Fruit fly (Drosophila melanogaster) whole organism, pupa: ENCODE results near the gene CG32544.

Experiments
- CG10348 ChIP-seq: fragments of 200-800 bp; sonication (Bioruptor generic); IDR thresholded peaks from 2 replicates; pipeline ENCODE4 v1.3.6; 2022; ENCODE audit warnings: missing biosample characterization, missing genetic modification characterization
- CG12605 ChIP-seq: fragments of 200-800 bp; sonication (Bioruptor generic); IDR thresholded peaks from 2 replicates; pipeline ENCODE4 v1.3.6; 2022; ENCODE audit warnings: missing biosample characterization, missing genetic modification characterization
- CG13204 ChIP-seq: fragments of 200-800 bp; sonication (Bioruptor generic); optimal IDR thresholded peaks from 2 replicates; lab custom pipeline; 2018; ENCODE audit warnings: missing biosample characterization, mild to moderate bottlenecking, missing genetic modification characterization, moderate library complexity
- CG14655 ChIP-seq: fragments of 200-800 bp; sonication (Bioruptor generic); optimal IDR thresholded peaks from 3 replicates; lab custom pipeline; 2017; ENCODE audit warnings: mild to moderate bottlenecking, missing biosample characterization, missing genetic modification reagents, missing genetic modification characterization
- CG15710 ChIP-seq: fragments of 200-800 bp; sonication (Bioruptor generic); optimal IDR thresholded peaks from 2 replicates; lab custom pipeline; 2018; ENCODE audit warnings: missing biosample characterization, mild to moderate bottlenecking, missing genetic modification characterization, moderate library complexity
- CG17806 ChIP-seq: fragments of 200-800 bp; sonication (Bioruptor generic); optimal IDR thresholded peaks from 2 replicates; lab custom pipeline; 2018; ENCODE audit warnings: missing biosample characterization, mild to moderate bottlenecking, missing genetic modification characterization, moderate library complexity
- CG32121 ChIP-seq: fragments of 200-800 bp; sonication (Bioruptor generic); IDR thresholded peaks from 2 replicates; pipeline ENCODE4 v1.3.6; 2022; ENCODE audit warnings: missing biosample characterization, missing genetic modification characterization
- CG34367 ChIP-seq: fragments of 200-800 bp; sonication (Bioruptor generic); optimal IDR thresholded peaks from 2 replicates; lab custom pipeline; 2018; ENCODE audit warnings: missing biosample characterization, mild to moderate bottlenecking, missing genetic modification characterization
- CG4496 ChIP-seq: fragments of 200-800 bp; sonication (Bioruptor generic); IDR thresholded peaks from 3 replicates; pipeline ENCODE4 v1.3.6; 2022; ENCODE audit warnings: missing biosample characterization, missing genetic modification characterization
- CG8159 ChIP-seq: fragments of 200-800 bp; sonication (Bioruptor generic); optimal IDR thresholded peaks from 3 replicates; lab custom pipeline; 2018; ENCODE audit warnings: missing biosample characterization, mild to moderate bottlenecking, missing genetic modification characterization, moderate library complexity
- CG8301 ChIP-seq: fragments of 200-800 bp; sonication (Bioruptor generic); optimal IDR thresholded peaks from 2 replicates; lab custom pipeline; 2018; ENCODE audit warnings: missing biosample characterization, mild to moderate bottlenecking, missing genetic modification characterization
- CG9948 ChIP-seq: fragments of 200-800 bp; sonication (Bioruptor generic); optimal IDR thresholded peaks from 2 replicates; lab custom pipeline; 2018; ENCODE audit warnings: missing biosample characterization, mild to moderate bottlenecking, missing genetic modification characterization, moderate library complexity
- D1 ChIP-seq: fragments of 200-800 bp; sonication (Bioruptor generic); optimal IDR thresholded peaks from 2 replicates; lab custom pipeline; 2018; ENCODE audit warnings: missing biosample characterization, mild to moderate bottlenecking, missing genetic modification characterization, moderate library complexity
- EcR ChIP-seq: fragments of 200-800 bp; sonication (Bioruptor generic); optimal IDR thresholded peaks from 3 replicates; lab custom pipeline; 2019; ENCODE audit warnings: missing biosample characterization, missing genetic modification characterization, mild to moderate bottlenecking, moderate library complexity, missing genetic modification reagents
- Ets98B ChIP-seq: fragments of 200-800 bp; sonication (Bioruptor generic); IDR thresholded peaks from 2 replicates; pipeline ENCODE4 v1.3.6; 2022; ENCODE audit warnings: missing biosample characterization, missing genetic modification characterization
- Pif1A ChIP-seq: fragments of 200-800 bp; sonication (Bioruptor generic); optimal IDR thresholded peaks from 3 replicates; lab custom pipeline; 2016; ENCODE audit warnings: missing biosample characterization, missing genetic modification characterization
- Pif1B ChIP-seq: fragments of 200-800 bp; sonication (Bioruptor generic); optimal IDR thresholded peaks from 3 replicates; lab custom pipeline; 2016; ENCODE audit warnings: missing biosample characterization, missing genetic modification characterization
- Snoo ChIP-seq: fragments of 200-800 bp; sonication (Bioruptor generic); optimal IDR thresholded peaks from 3 replicates; lab custom pipeline; 2017; ENCODE audit warnings: missing biosample characterization, mild to moderate bottlenecking, missing genetic modification characterization, inconsistent platforms
- fd96Ca ChIP-seq: fragments of 200-800 bp; sonication (Bioruptor generic); IDR thresholded peaks from 3 replicates; pipeline ENCODE4 v1.3.6; 2022; ENCODE audit warnings: missing biosample characterization, missing genetic modification characterization
- gl ChIP-seq: fragments of 200-800 bp; sonication (Bioruptor generic); optimal IDR thresholded peaks from 2 replicates; lab custom pipeline; 2018; ENCODE audit warnings: missing biosample characterization, mild to moderate bottlenecking, missing genetic modification characterization
- rn ChIP-seq: fragments of 200-800 bp; sonication (Bioruptor generic); IDR thresholded peaks from 2 replicates; pipeline ENCODE4 v1.3.6; 2022; ENCODE audit warnings: missing biosample characterization, missing genetic modification characterization

The CG32544 gene

dm6 chrX:18838470-18838869, 21.6 kb upstream of the CG32544 start:
- no peak for TF ChIP-seq CG17806
- no peak for TF ChIP-seq CG14655
- TF ChIP-seq CG8159 (tag; lab: Kevin White, UChicago): no peak
- TF ChIP-seq CG9948 (tag; lab: Kevin White, UChicago): no peak
- TF ChIP-seq CG34367 (tag; lab: Kevin White, UChicago): no peak
- no peak for TF ChIP-seq EcR (GFP tag; lab: Kevin White, UChicago)
- no peak for TF ChIP-seq gl (tag; lab: Kevin White, UChicago)
- TF ChIP-seq Pif1A (GFP tag; lab: Kevin White, UChicago): no peak
- no peak for TF ChIP-seq D1 (tag; lab: Kevin White, UChicago)
- no peak for TF ChIP-seq rn (GFP tag; lab: Robert Waterston, UW)
- no peak for TF ChIP-seq Pif1B (GFP tag; lab: Kevin White, UChicago)
- TF ChIP-seq CG4496 (GFP tag; lab: Robert Waterston, UW): no peak
- TF ChIP-seq Ets98B (GFP tag; lab: Robert Waterston, UW): no peak
- no peak for TF ChIP-seq CG13204 (GFP tag; lab: Kevin White, UChicago)
- no peak for TF ChIP-seq CG8301 (tag; lab: Kevin White, UChicago)
- TF ChIP-seq fd96Ca (GFP tag; lab: Robert Waterston, UW): no peak
- TF ChIP-seq CG10348 (GFP tag; lab: Robert Waterston, UW): no peak
- no peak for TF ChIP-seq Snoo
- TF ChIP-seq CG12605 (GFP tag; lab: Robert Waterston, UW): no peak

- TF ChIP-seq CG8159 (tag; lab: Kevin White, UChicago) (peak; percentile 3), Snoo (no peak), gl (tag; lab: Kevin White, UChicago) (peak; percentile 26), CG14655 (peak; percentile 7), Pif1A (GFP tag; lab: Kevin White, UChicago) (peak; percentile 36), CG15710 (tag; lab: Kevin White, UChicago) (peak; percentile 2), CG34367 (tag; lab: Kevin White, UChicago) (no peak), Pif1B (GFP tag; lab: Kevin White, UChicago) (no peak), CG32121 (GFP tag; lab: Robert Waterston, UW) (peak; percentile 13; the same call in 1 of the 2 replicates), CG8301 (tag; lab: Kevin White, UChicago) (no peak), CG4496 (GFP tag; lab: Robert Waterston, UW) (no peak), rn (GFP tag; lab: Robert Waterston, UW) (no peak), Ets98B (GFP tag; lab: Robert Waterston, UW) (no peak), fd96Ca (GFP tag; lab: Robert Waterston, UW) (no peak), CG12605 (GFP tag; lab: Robert Waterston, UW) (no peak), EcR (GFP tag; lab: Kevin White, UChicago) (no peak), CG13204 (GFP tag; lab: Kevin White, UChicago) (no peak), CG9948 (tag; lab: Kevin White, UChicago) (no peak), CG17806 (no peak), D1 (tag; lab: Kevin White, UChicago) (no peak), CG10348 (GFP tag; lab: Robert Waterston, UW) (no peak)
- TF ChIP-seq, all 21 proteins: peak for 6
Observed at dm6 chrX:18838929-18839576, 21.0 kb upstream of the CG32544 start.

dm6 chrX:18843229-18844033, 16.7 kb upstream of the CG32544 start, which contains the start of gene htk:
Gene htk, plus strand, starts transcription at chrX:18843663.
- TF ChIP-seq CG8159 (tag; lab: Kevin White, UChicago) (no peak), CG32121 (GFP tag; lab: Robert Waterston, UW) (no peak), CG12605 (GFP tag; lab: Robert Waterston, UW) (no peak), EcR (GFP tag; lab: Kevin White, UChicago) (no peak), Pif1B (GFP tag; lab: Kevin White, UChicago) (no peak), fd96Ca (GFP tag; lab: Robert Waterston, UW) (peak; percentile 38; the same call in 1 of the 3 replicates), CG8301 (tag; lab: Kevin White, UChicago) (no peak), CG4496 (GFP tag; lab: Robert Waterston, UW) (peak; percentile 62; the same call in 1 of the 3 replicates), D1 (tag; lab: Kevin White, UChicago) (no peak), Pif1A (GFP tag; lab: Kevin White, UChicago) (peak; percentile 50), rn (GFP tag; lab: Robert Waterston, UW) (no peak), CG10348 (GFP tag; lab: Robert Waterston, UW) (no peak), gl (tag; lab: Kevin White, UChicago) (no peak), CG14655 (no peak), CG15710 (tag; lab: Kevin White, UChicago) (peak; percentile 18), CG13204 (GFP tag; lab: Kevin White, UChicago) (no peak), Snoo (peak; percentile 30), CG34367 (tag; lab: Kevin White, UChicago) (no peak), Ets98B (GFP tag; lab: Robert Waterston, UW) (peak; percentile 17; the same call in 1 of the 2 replicates), CG17806 (no peak), CG9948 (tag; lab: Kevin White, UChicago) (no peak)

- TF ChIP-seq CG13204 (GFP tag; lab: Kevin White, UChicago): peak; percentile 67
- TF ChIP-seq CG15710 (tag; lab: Kevin White, UChicago): peak; percentile 87
- peak; percentile 83 for TF ChIP-seq CG9948 (tag; lab: Kevin White, UChicago)
- TF ChIP-seq CG17806: peak; percentile 76
- peak; percentile 89 for TF ChIP-seq CG8159 (tag; lab: Kevin White, UChicago)
- TF ChIP-seq fd96Ca (GFP tag; lab: Robert Waterston, UW): peak; percentile 25; the same call in 1 of the 3 replicates
- peak; percentile 86 for TF ChIP-seq CG34367 (tag; lab: Kevin White, UChicago)
- TF ChIP-seq D1 (tag; lab: Kevin White, UChicago): no peak
- TF ChIP-seq CG14655: no peak
- TF ChIP-seq Snoo: peak; percentile 83
- TF ChIP-seq CG4496 (GFP tag; lab: Robert Waterston, UW): peak; percentile 70
- peak; percentile 41 for TF ChIP-seq gl (tag; lab: Kevin White, UChicago)
- TF ChIP-seq Pif1B (GFP tag; lab: Kevin White, UChicago): peak; percentile 75
- no peak for TF ChIP-seq EcR (GFP tag; lab: Kevin White, UChicago)
- TF ChIP-seq rn (GFP tag; lab: Robert Waterston, UW): no peak
- peak; percentile 38; the same call in 1 of the 2 replicates for TF ChIP-seq CG10348 (GFP tag; lab: Robert Waterston, UW)
- 0 out of 2 replicates have a peak, but pooled peaks have one; percentile 27 for TF ChIP-seq CG32121 (GFP tag; lab: Robert Waterston, UW)
- peak; percentile 86 for TF ChIP-seq CG8301 (tag; lab: Kevin White, UChicago)
- peak; percentile 57 for TF ChIP-seq Ets98B (GFP tag; lab: Robert Waterston, UW)
- peak; percentile 76 for TF ChIP-seq Pif1A (GFP tag; lab: Kevin White, UChicago)
- no peak for TF ChIP-seq CG12605 (GFP tag; lab: Robert Waterston, UW)
- TF ChIP-seq, all 21 proteins: peak for 16
Observed at dm6 chrX:18848338-18849021, 11.6 kb upstream of the CG32544 start, which contains the start of gene shop. Gene shop, minus strand, starts transcription at chrX:18848566.
